Fruit fly (Drosophila melanogaster): Measurements from ENCODE around the gene eca.
A peak's percentile ranks its signal among the peaks of the same experiment; 100 is the strongest.
"Not testable (repeated sequence)": the region's sequence is repeated elsewhere in the genome, so short reads cannot be mapped to it uniquely, and the experiment has no call there.

The eca gene

DNA sequence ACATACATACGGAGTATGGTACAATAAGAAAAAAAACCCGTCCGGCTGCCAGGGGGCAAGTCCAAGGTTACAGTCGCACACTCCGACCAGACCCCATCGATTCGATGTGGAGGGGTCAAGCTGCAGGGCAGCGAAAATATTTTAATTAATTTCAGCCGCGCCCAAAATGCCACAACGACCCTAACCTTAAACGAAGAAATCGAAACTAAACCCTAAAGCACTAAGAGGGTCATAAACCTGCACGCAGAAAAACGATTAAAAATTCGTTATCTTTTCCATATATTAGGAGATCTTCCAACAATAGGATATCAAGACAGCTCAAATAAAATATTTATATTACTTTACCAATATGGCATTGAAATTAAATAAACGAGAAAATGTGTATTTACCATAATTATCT lies 16.6 kb upstream of the eca start (continued):
- TF ChIP-seq vri (GFP tag; optimal IDR thresholded peaks at IDR 0.05) = no peak

DNA sequence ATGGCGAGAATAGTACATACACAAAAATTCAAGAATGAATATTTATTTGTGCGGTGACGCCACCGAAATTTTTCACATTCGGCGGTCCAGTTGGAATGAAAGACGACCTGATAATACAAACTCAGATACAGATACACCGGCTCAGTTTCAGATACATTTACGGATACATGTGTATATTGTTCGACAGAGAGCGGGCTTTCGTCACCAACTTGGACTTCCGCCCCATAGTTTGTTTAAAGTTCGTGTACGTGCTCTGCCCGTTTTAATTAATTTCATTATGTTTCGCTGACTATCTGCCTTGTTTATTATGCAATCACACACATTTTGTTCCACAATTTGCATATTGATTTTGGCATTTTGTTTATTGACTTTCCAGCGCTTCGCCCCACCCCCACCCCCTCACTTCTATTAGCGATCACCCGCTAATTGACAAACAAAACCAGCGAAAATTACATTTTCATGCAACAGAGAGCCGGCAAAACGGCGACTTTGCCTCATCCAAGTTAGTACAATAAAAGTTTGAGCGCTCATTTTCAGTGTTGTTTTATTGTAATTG lies 15.9 kb upstream of the eca start:
- TF ChIP-seq fkh (GFP tag; optimal IDR thresholded peaks at IDR 0.05) = peak; percentile 94
- TF ChIP-seq vri (GFP tag; optimal IDR thresholded peaks at IDR 0.05) = peak; percentile 30
- TF ChIP-seq CG16779 (tag; optimal IDR thresholded peaks at IDR 0.05) = no peak
- TF ChIP-seq CG32006 (GFP tag; optimal IDR thresholded peaks at IDR 0.05) = no peak
- TF ChIP-seq Met (GFP tag; optimal IDR thresholded peaks at IDR 0.05) = peak; percentile 3
- no peak for TF ChIP-seq fd85E (GFP tag; optimal IDR thresholded peaks at IDR 0.05)
- no peak for TF ChIP-seq Hr39 (GFP tag; optimal IDR thresholded peaks at IDR 0.05)
- no peak for TF ChIP-seq CG34406 (GFP tag; optimal IDR thresholded peaks at IDR 0.05)
- TF ChIP-seq CG7368 (GFP tag; optimal IDR thresholded peaks at IDR 0.05) = no peak
- TF ChIP-seq dac (GFP tag; optimal IDR thresholded peaks at IDR 0.05) = no peak
- no peak for TF ChIP-seq ss (GFP tag; optimal IDR thresholded peaks at IDR 0.05)
- TF ChIP-seq Blimp-1 (GFP tag; optimal IDR thresholded peaks at IDR 0.05) = no peak
- peak; percentile 49 for TF ChIP-seq Eip78C (GFP tag)
- TF ChIP-seq Sox102F (GFP tag; optimal IDR thresholded peaks at IDR 0.05) = no peak
- TF ChIP-seq Ets96B (tag; optimal IDR thresholded peaks at IDR 0.05) = no peak
- TF ChIP-seq svp (GFP tag) = no peak
- TF ChIP-seq dsx (GFP tag; optimal IDR thresholded peaks at IDR 0.05; ENCODE audit: poor library complexity, severe bottlenecking) = no peak
- no peak for TF ChIP-seq CG6792 (GFP tag; optimal IDR thresholded peaks at IDR 0.05)
- no peak for TF ChIP-seq esn (GFP tag; optimal IDR thresholded peaks at IDR 0.05)

DNA sequence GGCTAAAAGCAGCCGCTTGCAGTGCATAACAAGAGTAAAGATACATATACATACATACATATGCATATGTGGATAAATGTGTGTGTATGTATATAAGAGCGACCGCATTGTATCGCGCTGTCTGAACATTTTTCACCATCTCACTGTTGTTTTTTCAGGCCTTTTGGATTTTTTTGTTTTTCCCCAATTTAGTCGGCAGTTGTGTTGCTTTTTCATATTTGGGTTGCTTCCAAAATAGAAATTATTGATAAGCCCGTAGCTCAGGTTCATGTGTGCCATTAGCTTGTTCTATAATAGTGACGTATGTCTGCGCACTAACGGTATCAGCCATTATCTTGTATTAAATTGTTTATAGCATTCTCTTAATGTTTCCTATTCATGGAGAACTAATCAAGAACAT lies 15.2 kb upstream of the eca start:
- TF ChIP-seq CG6163 (GFP tag; IDR thresholded peaks at IDR 0.05) (no peak), dac (GFP tag; optimal IDR thresholded peaks at IDR 0.05) (no peak), vri (GFP tag; optimal IDR thresholded peaks at IDR 0.05) (peak; percentile 21)

DNA sequence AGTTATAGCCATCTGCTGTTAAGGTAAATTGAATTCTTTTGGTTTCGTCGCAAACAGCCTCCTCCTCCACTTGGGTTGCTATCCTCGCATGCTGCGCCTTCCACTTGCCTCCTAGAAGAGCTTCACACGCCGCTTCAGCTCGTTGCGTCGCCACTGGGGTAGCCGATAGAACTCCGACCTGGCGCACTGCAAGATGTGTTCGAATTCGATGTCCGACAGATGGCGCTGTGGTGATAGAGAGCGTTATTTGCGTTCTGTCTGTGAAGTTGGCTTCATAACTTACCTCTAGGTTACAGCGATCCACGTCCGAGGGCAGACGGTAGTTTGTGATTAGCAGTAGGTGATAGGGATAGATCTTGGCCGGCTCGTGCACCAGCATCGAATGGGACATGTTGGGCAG lies 9.7 kb upstream of the eca start:
- TF ChIP-seq dac (GFP tag; optimal IDR thresholded peaks at IDR 0.05) = no peak
- TF ChIP-seq Hr39 (GFP tag; optimal IDR thresholded peaks at IDR 0.05) = no peak
- no peak for TF ChIP-seq CG31627 (GFP tag; optimal IDR thresholded peaks at IDR 0.05)

DNA sequence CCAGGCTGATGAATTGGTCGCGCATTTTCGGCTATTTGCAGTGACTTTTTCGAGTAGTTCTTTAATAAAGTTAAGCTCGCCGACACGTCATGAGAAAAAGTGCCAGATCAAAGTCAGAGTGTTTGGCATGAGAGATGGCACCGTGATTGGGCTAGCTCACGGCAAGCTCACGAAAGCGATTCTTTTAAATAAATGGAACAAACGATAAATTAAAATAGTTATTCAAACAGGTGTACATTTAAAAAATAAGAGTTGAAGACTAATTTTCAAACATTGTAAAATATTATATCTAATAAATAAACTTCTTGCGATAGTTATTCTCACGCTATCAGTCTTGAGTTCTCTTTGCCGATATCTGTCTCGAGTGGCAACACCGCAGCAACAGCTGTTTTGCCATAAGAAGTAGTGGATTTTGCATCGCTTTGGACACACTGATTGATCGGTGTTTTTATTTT lies 7.4 kb upstream of the eca start, which contains the start of the genes Unc-115b, p24-2 and CG32939:
Unc-115b (minus strand) TSS at position 101 of the 455 bp plus-strand sequence.
p24-2 (minus strand) TSS at position 120 of the 455 bp plus-strand sequence.
CG32939 (plus strand) TSS at position 405 of the 455 bp plus-strand sequence.
- not testable (repeated sequence) for TF ChIP-seq CG8319 (GFP tag; optimal IDR thresholded peaks at IDR 0.05); cyc (GFP tag; optimal IDR thresholded peaks at IDR 0.05); CG11762 (GFP tag; optimal IDR thresholded peaks at IDR 0.05; ENCODE audit: insufficient read depth)

DNA sequence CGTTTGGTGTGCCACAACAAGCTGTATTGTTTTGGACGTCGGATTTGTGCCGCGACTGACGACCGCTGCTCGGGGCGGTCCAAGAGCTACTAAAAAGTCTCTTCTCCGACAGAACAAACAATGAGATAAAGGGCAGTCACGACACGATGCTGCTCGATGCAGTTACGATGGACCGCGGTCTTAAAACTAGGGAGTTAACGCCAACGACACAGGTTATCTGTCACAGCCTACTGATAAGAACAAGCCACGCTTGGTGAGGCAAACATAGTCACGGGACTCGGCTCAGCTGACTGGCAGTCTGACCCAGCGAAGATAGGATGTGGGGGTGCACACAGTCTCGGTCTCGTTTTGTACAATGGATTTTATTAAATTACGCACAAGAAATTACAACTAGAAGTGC lies 1.2 kb downstream of the eca start, which contains the start of gene CG9444:
CG9444 (minus strand) TSS at position 140 of the 400 bp plus-strand sequence.
- TF ChIP-seq achi (GFP tag; optimal IDR thresholded peaks at IDR 0.05) = no peak
- TF ChIP-seq Eip78C (GFP tag) = peak; percentile 11
- TF ChIP-seq svp (GFP tag) = peak; percentile 93

DNA sequence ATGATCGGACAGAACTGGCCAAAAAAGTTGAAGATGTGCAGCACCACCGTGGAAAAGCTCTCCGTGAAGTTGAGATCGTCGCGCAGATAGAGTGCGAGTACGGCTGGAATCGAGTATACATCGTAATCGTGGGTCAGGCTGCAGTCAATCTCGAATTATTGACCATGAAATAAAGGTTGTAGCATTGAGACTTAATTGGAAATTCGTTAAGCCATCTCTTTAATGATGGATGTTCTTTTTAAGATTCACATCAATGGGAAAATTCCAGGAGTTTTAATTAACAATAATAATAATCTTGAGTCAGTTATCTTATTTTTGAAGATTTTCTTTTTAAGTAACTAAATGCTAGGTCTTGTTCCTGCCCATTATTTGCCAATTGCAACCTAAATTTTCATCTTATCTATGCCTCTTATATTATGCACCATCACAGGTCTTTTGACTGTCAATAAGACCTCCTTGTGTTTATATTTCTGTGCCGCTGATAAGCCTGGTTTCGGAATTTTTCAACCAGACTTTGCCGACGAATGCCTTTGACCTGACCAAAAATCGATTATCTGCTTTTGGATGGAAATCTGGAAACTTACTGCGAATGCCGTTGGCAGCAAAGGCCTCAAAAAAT lies 2.1 kb downstream of the eca start:
- TF ChIP-seq CG4318 (GFP tag; optimal IDR thresholded peaks at IDR 0.05) = no peak
- TF ChIP-seq CG32006 (GFP tag; optimal IDR thresholded peaks at IDR 0.05) = no peak
- peak; percentile 94 for TF ChIP-seq svp (GFP tag)
- TF ChIP-seq CG6792 (GFP tag; optimal IDR thresholded peaks at IDR 0.05) = no peak

Measured in whole organism, prepupa.